Worm (Caenorhabditis elegans): ENCODE data around the gene che-7.

DNA sequence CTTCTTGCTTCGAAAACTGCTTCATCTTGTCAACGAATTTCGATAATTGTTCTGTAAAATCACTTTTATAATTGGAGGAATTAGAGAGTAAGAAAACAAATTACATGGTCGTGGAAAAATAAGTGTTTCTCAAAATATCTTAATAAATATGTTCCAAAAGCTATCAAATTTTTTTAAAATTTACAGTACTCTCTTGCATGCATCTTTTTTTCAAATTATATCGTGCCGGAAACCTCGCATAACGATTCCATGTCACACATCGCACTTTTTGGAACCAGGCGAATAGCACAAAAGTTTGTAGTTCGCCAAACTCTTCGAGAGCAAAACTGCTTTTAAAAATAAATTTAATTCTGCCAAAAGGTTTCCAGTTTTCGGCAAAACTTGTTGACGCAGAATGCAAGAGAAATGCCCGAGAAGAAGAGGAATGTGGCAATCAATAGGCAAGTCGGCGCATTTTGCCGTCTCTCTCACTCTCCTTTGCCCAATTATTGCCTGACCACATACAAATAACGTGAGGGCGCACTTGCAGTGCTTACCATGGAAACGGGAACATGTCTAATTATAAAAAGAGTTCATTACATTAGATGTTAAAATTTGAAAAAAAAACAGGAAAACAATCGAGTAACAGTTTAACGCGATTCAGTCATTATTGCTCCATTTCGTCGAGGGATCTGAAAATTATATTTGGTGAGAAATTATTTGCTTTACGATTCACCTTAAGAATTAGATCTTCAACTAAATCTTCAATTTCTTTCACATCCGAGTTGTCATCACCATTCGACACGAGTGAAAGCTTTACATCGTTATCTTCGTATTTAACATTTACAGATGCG is 38.7 kb upstream of the che-7 start, which contains the start of gene Y97E10AR.3:
- TF ChIP-seq ceh-9 (tag; optimal IDR thresholded peaks at IDR 0.05) (no peak), ztf-11 (tag; optimal IDR thresholded peaks at IDR 0.05) (no peak), nhr-237 (tag; optimal IDR thresholded peaks at IDR 0.05) (no peak), nhr-28 (tag; optimal IDR thresholded peaks at IDR 0.05) (no peak), ceh-16 (tag; optimal IDR thresholded peaks at IDR 0.05) (no peak), fos-1 (tag; optimal IDR thresholded peaks at IDR 0.05) (no peak), ama-1 (optimal IDR thresholded peaks at IDR 0.05) (no peak), nhr-76 (tag; optimal IDR thresholded peaks at IDR 0.05) (no peak), nhr-77 (tag; optimal IDR thresholded peaks at IDR 0.05) (no peak), R02D3.7 (tag; optimal IDR thresholded peaks at IDR 0.05) (no peak), nhr-12 (tag; optimal IDR thresholded peaks at IDR 0.05) (no peak), egl-27 (tag; optimal IDR thresholded peaks at IDR 0.05) (no peak), mdl-1 (tag; optimal IDR thresholded peaks at IDR 0.05) (no peak)
